Fruit fly (Drosophila melanogaster) whole organism, embryonic: ENCODE data around the gene HUWE1.

Experiments
- ATbp ChIP-seq: fragments of 200-800 bp; sonication (Bioruptor generic); optimal IDR thresholded peaks from 2 replicates; lab custom pipeline; 2017; ENCODE audit warnings: missing biosample characterization, mild to moderate bottlenecking, missing genetic modification characterization, missing genetic modification reagents
- Ada2b ChIP-seq: fragments of 200-800 bp; sonication (Bioruptor generic); IDR thresholded peaks from 2 replicates; pipeline ENCODE4 v1.3.6; 2022; ENCODE audit warnings: missing biosample characterization, missing genetic modification characterization
- Atf3 ChIP-seq: fragments of 200-800 bp; sonication (Bioruptor generic); optimal IDR thresholded peaks from 3 replicates; lab custom pipeline; 2016; ENCODE audit warnings: missing biosample characterization, missing genetic modification characterization
- Blimp-1 ChIP-seq: fragments of 200-800 bp; sonication (Bioruptor generic); optimal IDR thresholded peaks from 3 replicates; lab custom pipeline; 2018; ENCODE audit warnings: missing biosample characterization, missing genetic modification characterization, mild to moderate bottlenecking, moderate library complexity, missing genetic modification reagents
- CG10147 ChIP-seq: fragments of 200-800 bp; sonication (Bioruptor generic); optimal IDR thresholded peaks from 2 replicates; lab custom pipeline; 2019; ENCODE audit warnings: missing biosample characterization, mild to moderate bottlenecking, missing genetic modification characterization, moderate library complexity
- CG10209 ChIP-seq: fragments of 200-800 bp; sonication (Bioruptor generic); optimal IDR thresholded peaks from 3 replicates; lab custom pipeline; 2017; ENCODE audit warnings: missing biosample characterization, mild to moderate bottlenecking, missing genetic modification characterization, missing genetic modification reagents
- CG1024 ChIP-seq: fragments of 200-800 bp; sonication (Bioruptor generic); IDR thresholded peaks from 2 replicates; pipeline ENCODE4 v1.3.6; 2022; ENCODE audit warnings: missing biosample characterization, missing genetic modification characterization
- CG11093 ChIP-seq: fragments of 200-800 bp; sonication (Bioruptor generic); IDR thresholded peaks from 3 replicates; pipeline ENCODE4 v1.3.6; 2022; ENCODE audit warnings: missing biosample characterization, missing genetic modification characterization
- CG14441 ChIP-seq: fragments of 200-800 bp; sonication (Bioruptor generic); IDR thresholded peaks from 2 replicates; pipeline ENCODE4 v1.3.6; 2022; ENCODE audit warnings: missing biosample characterization, missing genetic modification characterization
- CG14710 ChIP-seq: fragments of 200-800 bp; sonication (Bioruptor generic); optimal IDR thresholded peaks from 3 replicates; lab custom pipeline; 2019; ENCODE audit warnings: missing biosample characterization, mild to moderate bottlenecking, missing genetic modification characterization, moderate library complexity
- CG15696 ChIP-seq: fragments of 200-800 bp; sonication (Bioruptor generic); optimal IDR thresholded peaks from 2 replicates; lab custom pipeline; 2019; ENCODE audit warnings: missing biosample characterization, mild to moderate bottlenecking, missing genetic modification characterization, moderate library complexity
- CG1603 ChIP-seq: fragments of 200-800 bp; sonication (Bioruptor generic); optimal IDR thresholded peaks from 2 replicates; lab custom pipeline; 2019; ENCODE audit warnings: missing biosample characterization, mild to moderate bottlenecking, missing genetic modification characterization, moderate library complexity
- CG2199 ChIP-seq: fragments of 200-800 bp; sonication (Bioruptor generic); IDR thresholded peaks from 3 replicates; pipeline ENCODE4 v1.3.6; 2022; ENCODE audit warnings: missing biosample characterization, missing genetic modification characterization
- CG2712 ChIP-seq: fragments of 200-800 bp; optimal IDR thresholded peaks from 3 replicates; lab custom pipeline; 2019; ENCODE audit warnings: missing biosample characterization, mild to moderate bottlenecking, missing genetic modification characterization, moderate library complexity
- CG30403 ChIP-seq: fragments of 200-800 bp; sonication (Bioruptor generic); optimal IDR thresholded peaks from 3 replicates; lab custom pipeline; 2016; ENCODE audit warnings: missing biosample characterization, missing genetic modification characterization
- CG3065 ChIP-seq: fragments of 200-800 bp; sonication (Bioruptor generic); optimal IDR thresholded peaks from 2 replicates; lab custom pipeline; 2016; ENCODE audit warnings: missing biosample characterization, missing genetic modification characterization
- CG31365 ChIP-seq: fragments of 200-800 bp; sonication (Bioruptor generic); optimal IDR thresholded peaks from 2 replicates; lab custom pipeline; 2018; ENCODE audit warnings: missing biosample characterization, mild to moderate bottlenecking, missing genetic modification characterization
- CG31441 ChIP-seq: fragments of 200-800 bp; sonication (Bioruptor generic); IDR thresholded peaks from 2 replicates; pipeline ENCODE4 v1.3.6; 2022; ENCODE audit warnings: missing biosample characterization, missing genetic modification characterization
- CG3163 ChIP-seq: fragments of 200-800 bp; sonication (Bioruptor generic); optimal IDR thresholded peaks from 3 replicates; lab custom pipeline; 2016; ENCODE audit warnings: missing biosample characterization, missing genetic modification characterization
- CG32767 ChIP-seq: fragments of 200-800 bp; sonication (Bioruptor generic); IDR thresholded peaks from 2 replicates; pipeline ENCODE4 v1.3.6; 2022; ENCODE audit warnings: missing biosample characterization, missing genetic modification characterization
- CG33213 ChIP-seq: fragments of 200-800 bp; sonication (Bioruptor generic); optimal IDR thresholded peaks from 3 replicates; lab custom pipeline; 2016; ENCODE audit warnings: missing biosample characterization, missing genetic modification characterization
- CG42726 ChIP-seq: fragments of 200-800 bp; sonication (Bioruptor generic); IDR thresholded peaks from 2 replicates; pipeline ENCODE4 v1.3.6; 2022; ENCODE audit warnings: missing biosample characterization, missing genetic modification characterization; ENCODE audit not compliant: partially characterized antibody
- CG6272 ChIP-seq: fragments of 200-800 bp; sonication (Bioruptor generic); IDR thresholded peaks from 2 replicates; pipeline ENCODE4 v1.3.6; 2022; ENCODE audit warnings: missing biosample characterization, missing genetic modification characterization
- CG6683 ChIP-seq: fragments of 200-800 bp; sonication (Bioruptor generic); optimal IDR thresholded peaks from 2 replicates; lab custom pipeline; 2017; ENCODE audit warnings: missing biosample characterization, mild to moderate bottlenecking, missing genetic modification characterization, missing genetic modification reagents
- CG8478 ChIP-seq: fragments of >200 bp; optimal IDR thresholded peaks from 2 replicates; lab custom pipeline; 2018
- CG9215 ChIP-seq: fragments of 200-800 bp; sonication (Bioruptor generic); IDR thresholded peaks from 2 replicates; pipeline ENCODE4 v1.3.6; 2022; ENCODE audit warnings: missing biosample characterization, missing genetic modification characterization
- CrebB ChIP-seq: fragments of 200-800 bp; sonication (Bioruptor generic); optimal IDR thresholded peaks from 3 replicates; lab custom pipeline; 2018; ENCODE audit warnings: missing biosample characterization, mild to moderate bottlenecking, missing genetic modification characterization
- Deaf1 ChIP-seq: fragments of 200-800 bp; optimal IDR thresholded peaks from 3 replicates; lab custom pipeline; 2019; ENCODE audit warnings: missing biosample characterization, mild to moderate bottlenecking, missing genetic modification characterization, moderate library complexity
- Elba2 ChIP-seq: fragments of 200-800 bp; sonication (Bioruptor generic); optimal IDR thresholded peaks from 3 replicates; lab custom pipeline; 2016; ENCODE audit warnings: missing biosample characterization, missing genetic modification characterization
- HLHmδ ChIP-seq: fragments of 200-800 bp; sonication (Bioruptor generic); optimal IDR thresholded peaks from 2 replicates; lab custom pipeline; 2018; ENCODE audit warnings: missing biosample characterization, mild to moderate bottlenecking, missing genetic modification characterization, moderate library complexity
- Hmx ChIP-seq: fragments of 200-800 bp; sonication (Bioruptor generic); optimal IDR thresholded peaks from 2 replicates; lab custom pipeline; 2016; ENCODE audit warnings: missing biosample characterization, missing genetic modification characterization
- Myb ChIP-seq: fragments of 200-800 bp; sonication (Bioruptor generic); optimal IDR thresholded peaks from 2 replicates; lab custom pipeline; 2016; ENCODE audit warnings: missing biosample characterization, missing genetic modification characterization
- Nf-YB ChIP-seq: fragments of 200-800 bp; sonication (Bioruptor generic); optimal IDR thresholded peaks from 3 replicates; lab custom pipeline; 2019; ENCODE audit warnings: missing biosample characterization, mild to moderate bottlenecking, missing genetic modification characterization, moderate library complexity
- Optix ChIP-seq: fragments of 200-800 bp; sonication (Bioruptor generic); IDR thresholded peaks from 3 replicates; pipeline ENCODE4 v1.3.6; 2022; ENCODE audit warnings: missing biosample characterization, missing genetic modification characterization
- Pdp1 ChIP-seq, 2 experiments: fragments of 200-800 bp; sonication (Bioruptor generic); optimal IDR thresholded peaks; 3 replicates each; lab custom pipeline; 2016; ENCODE audit warnings: missing biosample characterization in 2 of 2, missing genetic modification characterization in 2 of 2, mild to moderate bottlenecking in 1 of 2, moderate library complexity in 1 of 2
- ase ChIP-seq: fragments of 200-800 bp; sonication (Bioruptor generic); IDR thresholded peaks from 3 replicates; pipeline ENCODE4 v1.3.6; 2022; ENCODE audit warnings: missing biosample characterization, missing genetic modification characterization
- cato ChIP-seq: fragments of 200-800 bp; sonication (Bioruptor generic); optimal IDR thresholded peaks from 2 replicates; lab custom pipeline; 2016; ENCODE audit warnings: missing biosample characterization, missing genetic modification characterization, borderline replicate concordance
- dmrt99B ChIP-seq: fragments of 200-800 bp; sonication (Bioruptor generic); optimal IDR thresholded peaks from 2 replicates; lab custom pipeline; 2018; ENCODE audit warnings: missing biosample characterization, mild to moderate bottlenecking, missing genetic modification characterization, moderate library complexity
- en ChIP-seq: fragments of 200-800 bp; sonication (Bioruptor generic); optimal IDR thresholded peaks from 2 replicates; lab custom pipeline; 2016; ENCODE audit warnings: missing biosample characterization, missing genetic modification characterization
- jing ChIP-seq: fragments of 200-800 bp; sonication (Bioruptor generic); optimal IDR thresholded peaks from 2 replicates; lab custom pipeline; 2018; ENCODE audit warnings: missing biosample characterization, mild to moderate bottlenecking, missing genetic modification characterization
- kay ChIP-seq: fragments of 200-800 bp; sonication (Bioruptor generic); optimal IDR thresholded peaks from 2 replicates; lab custom pipeline; 2016; ENCODE audit warnings: missing biosample characterization, missing genetic modification characterization
- pb ChIP-seq: fragments of 200-800 bp; sonication (Bioruptor generic); optimal IDR thresholded peaks from 3 replicates; lab custom pipeline; 2016; ENCODE audit warnings: missing biosample characterization, missing genetic modification characterization
- rib ChIP-seq: fragments of 200-800 bp; sonication (Bioruptor generic); IDR thresholded peaks from 2 replicates; pipeline ENCODE4 v1.3.6; 2022; ENCODE audit warnings: missing biosample characterization, missing genetic modification characterization
- sc ChIP-seq, 3 experiments: fragments of >200 bp in 2 of 3; fragments of 200-800 bp in 1 of 3; sonication (Bioruptor generic) in 1 of 3; optimal IDR thresholded peaks; 2 replicates in 2 of 3; 3 replicates in 1 of 3; lab custom pipeline; 2017; ENCODE audit warnings: mild to moderate bottlenecking in 1 of 3, missing biosample characterization in 1 of 3, missing genetic modification characterization in 1 of 3, missing genetic modification reagents in 1 of 3
- sim ChIP-seq: fragments of 200-800 bp; sonication (Bioruptor generic); IDR thresholded peaks from 2 replicates; pipeline ENCODE4 v1.3.6; 2022; ENCODE audit warnings: missing biosample characterization, missing genetic modification characterization
- slp2 ChIP-seq: fragments of 200-800 bp; sonication (Bioruptor generic); optimal IDR thresholded peaks from 2 replicates; lab custom pipeline; 2016; ENCODE audit warnings: missing biosample characterization, missing genetic modification characterization
- sob ChIP-seq: fragments of 200-800 bp; sonication (Bioruptor generic); IDR thresholded peaks from 2 replicates; pipeline ENCODE4 v1.3.6; 2022; ENCODE audit warnings: missing biosample characterization, missing genetic modification characterization
- tx ChIP-seq: fragments of 200-800 bp; sonication (Bioruptor generic); optimal IDR thresholded peaks from 2 replicates; lab custom pipeline; 2016; ENCODE audit warnings: missing biosample characterization, missing genetic modification characterization
- z ChIP-seq: fragments of 200-800 bp; sonication (Bioruptor generic); IDR thresholded peaks from 3 replicates; pipeline ENCODE4 v1.3.6; 2022; ENCODE audit warnings: missing biosample characterization, missing genetic modification characterization
- zen ChIP-seq: fragments of 200-800 bp; sonication (Bioruptor generic); optimal IDR thresholded peaks from 3 replicates; lab custom pipeline; 2018; ENCODE audit warnings: missing biosample characterization, mild to moderate bottlenecking, missing genetic modification characterization, moderate library complexity
- zfh1 ChIP-seq: fragments of 200-800 bp; sonication (Bioruptor generic); IDR thresholded peaks from 3 replicates; pipeline ENCODE4 v1.3.6; 2022; ENCODE audit warnings: missing biosample characterization, missing genetic modification characterization

HUWE1 gene

dm6 chrX:15733995-15734394 is 21.6 kb downstream of the HUWE1 start, which contains the start of the genes CG12379 and MagR (continued):
- peak; percentile 59 for TF ChIP-seq CG15696
- peak; percentile 62; the same call in 1 of the 2 replicates for TF ChIP-seq CG42726 (GFP tag; lab: Robert Waterston, UW)
- TF ChIP-seq CG31365 = no peak
- TF ChIP-seq HLHmδ (GFP tag; lab: Kevin White, UChicago) = no peak
- TF ChIP-seq CG2199 (GFP tag; lab: Robert Waterston, UW) = no peak
- TF ChIP-seq jing (GFP tag; lab: Kevin White, UChicago) = no peak
- peak; percentile 75 for TF ChIP-seq Myb (GFP tag; lab: Kevin White, UChicago)
- TF ChIP-seq dmrt99B = no peak
- TF ChIP-seq CG10209 (GFP tag; lab: Kevin White, UChicago) = no peak
- TF ChIP-seq CG32767 (GFP tag; lab: Robert Waterston, UW) = no peak
- peak; percentile 16 for TF ChIP-seq CG3065
- TF ChIP-seq zen (tag; lab: Kevin White, UChicago) = peak; percentile 50
- peak; percentile 58 for TF ChIP-seq sob
- TF ChIP-seq ATbp (GFP tag; lab: Kevin White, UChicago) = no peak
- no peak for TF ChIP-seq CG8478 (lab: Kevin White, UChicago)
- TF ChIP-seq CG11093 (GFP tag; lab: Robert Waterston, UW) = no peak
- peak; percentile 49 for TF ChIP-seq CG6272 (GFP tag; lab: Robert Waterston, UW)
- TF ChIP-seq Hmx (GFP tag; lab: Kevin White, UChicago) = peak; percentile 15
- TF ChIP-seq ase (GFP tag; lab: Robert Waterston, UW) = no peak
- 0 out of 3 replicates have a peak, but pooled peaks have one; percentile 6 for TF ChIP-seq zfh1 (GFP tag; lab: Robert Waterston, UW)
- TF ChIP-seq CG1603 = peak; percentile 57
- peak; percentile 69 for TF ChIP-seq CG10147 (GFP tag; lab: Kevin White, UChicago)
- TF ChIP-seq CG2712 (tag; lab: Kevin White, UChicago) = peak; percentile 67
- TF ChIP-seq CG31441 (GFP tag; lab: Robert Waterston, UW) = peak; percentile 96
- TF ChIP-seq Nf-YB (GFP tag; lab: Kevin White, UChicago) = no peak
- TF ChIP-seq slp2 (GFP tag; lab: Kevin White, UChicago) = peak; percentile 42
- TF ChIP-seq Blimp-1 (GFP tag; lab: Kevin White, UChicago) = no peak
- TF ChIP-seq en (GFP tag; lab: Kevin White, UChicago) = no peak
- peak; percentile 67 for TF ChIP-seq tx (GFP tag; lab: Kevin White, UChicago)
- TF ChIP-seq CG6683 (GFP tag; lab: Kevin White, UChicago) = no peak
- no peak for TF ChIP-seq CG1024 (GFP tag; lab: Robert Waterston, UW)
- peak; percentile 63 for TF ChIP-seq CG9215 (GFP tag; lab: Robert Waterston, UW)
- no peak for TF ChIP-seq CG14441 (GFP tag; lab: Robert Waterston, UW)
- no peak for TF ChIP-seq sim
- TF ChIP-seq Optix (GFP tag; lab: Robert Waterston, UW) = no peak
- TF ChIP-seq CG33213 (GFP tag; lab: Kevin White, UChicago) = peak; percentile 27
- peak; percentile 30 for TF ChIP-seq Deaf1 (tag; lab: Kevin White, UChicago)
- TF ChIP-seq CG14710 = peak; percentile 79
- TF ChIP-seq sc (optimal IDR thresholded peaks at IDR 0.05; lab: Kevin White, UChicago) = no peak
- no peak for TF ChIP-seq sc (GFP tag; optimal IDR thresholded peaks at IDR 0.05; lab: Kevin White, UChicago)
- no peak for TF ChIP-seq kay
- TF ChIP-seq CrebB (tag; lab: Kevin White, UChicago) = peak; percentile 28
- peak; percentile 74 for TF ChIP-seq CG30403
- no peak for TF ChIP-seq CG3163 (GFP tag; lab: Kevin White, UChicago)
- TF ChIP-seq Atf3 (GFP tag; lab: Kevin White, UChicago) = no peak
- TF ChIP-seq z (GFP tag; lab: Robert Waterston, UW) = no peak
- no peak for TF ChIP-seq pb
- TF ChIP-seq Pdp1 (GFP tag; optimal IDR thresholded peaks at IDR 0.05; lab: Kevin White, UChicago) = peak; percentile 62 to 72
- TF ChIP-seq Ada2b (GFP tag; lab: Robert Waterston, UW) = 0 out of 2 replicates have a peak, but pooled peaks have one; percentile 9
- peak; percentile 8 for TF ChIP-seq Elba2
- no peak for TF ChIP-seq cato (GFP tag; lab: Kevin White, UChicago)
- TF ChIP-seq rib = no peak
